Fruit fly (Drosophila melanogaster) whole organism, pupa: ENCODE results near the gene caz.
A peak's percentile ranks its signal among the peaks of the same experiment; 100 is the strongest.

ENCODE experiments used
- CG10348 ChIP-seq: fragments of 200-800 bp; sonication (Bioruptor generic); IDR thresholded peaks from 2 replicates; pipeline ENCODE4 v1.3.6; 2022; ENCODE audit warnings: missing biosample characterization, missing genetic modification characterization
- CG12605 ChIP-seq: fragments of 200-800 bp; sonication (Bioruptor generic); IDR thresholded peaks from 2 replicates; pipeline ENCODE4 v1.3.6; 2022; ENCODE audit warnings: missing biosample characterization, missing genetic modification characterization
- CG13204 ChIP-seq: fragments of 200-800 bp; sonication (Bioruptor generic); optimal IDR thresholded peaks from 2 replicates; lab custom pipeline; 2018; ENCODE audit warnings: missing biosample characterization, mild to moderate bottlenecking, missing genetic modification characterization, moderate library complexity
- CG14655 ChIP-seq: fragments of 200-800 bp; sonication (Bioruptor generic); optimal IDR thresholded peaks from 3 replicates; lab custom pipeline; 2017; ENCODE audit warnings: mild to moderate bottlenecking, missing biosample characterization, missing genetic modification reagents, missing genetic modification characterization
- CG15710 ChIP-seq: fragments of 200-800 bp; sonication (Bioruptor generic); optimal IDR thresholded peaks from 2 replicates; lab custom pipeline; 2018; ENCODE audit warnings: missing biosample characterization, mild to moderate bottlenecking, missing genetic modification characterization, moderate library complexity
- CG17806 ChIP-seq: fragments of 200-800 bp; sonication (Bioruptor generic); optimal IDR thresholded peaks from 2 replicates; lab custom pipeline; 2018; ENCODE audit warnings: missing biosample characterization, mild to moderate bottlenecking, missing genetic modification characterization, moderate library complexity
- CG32121 ChIP-seq: fragments of 200-800 bp; sonication (Bioruptor generic); IDR thresholded peaks from 2 replicates; pipeline ENCODE4 v1.3.6; 2022; ENCODE audit warnings: missing biosample characterization, missing genetic modification characterization
- CG34367 ChIP-seq: fragments of 200-800 bp; sonication (Bioruptor generic); optimal IDR thresholded peaks from 2 replicates; lab custom pipeline; 2018; ENCODE audit warnings: missing biosample characterization, mild to moderate bottlenecking, missing genetic modification characterization
- CG4496 ChIP-seq: fragments of 200-800 bp; sonication (Bioruptor generic); IDR thresholded peaks from 3 replicates; pipeline ENCODE4 v1.3.6; 2022; ENCODE audit warnings: missing biosample characterization, missing genetic modification characterization
- CG8159 ChIP-seq: fragments of 200-800 bp; sonication (Bioruptor generic); optimal IDR thresholded peaks from 3 replicates; lab custom pipeline; 2018; ENCODE audit warnings: missing biosample characterization, mild to moderate bottlenecking, missing genetic modification characterization, moderate library complexity
- CG8301 ChIP-seq: fragments of 200-800 bp; sonication (Bioruptor generic); optimal IDR thresholded peaks from 2 replicates; lab custom pipeline; 2018; ENCODE audit warnings: missing biosample characterization, mild to moderate bottlenecking, missing genetic modification characterization
- CG9948 ChIP-seq: fragments of 200-800 bp; sonication (Bioruptor generic); optimal IDR thresholded peaks from 2 replicates; lab custom pipeline; 2018; ENCODE audit warnings: missing biosample characterization, mild to moderate bottlenecking, missing genetic modification characterization, moderate library complexity
- D1 ChIP-seq: fragments of 200-800 bp; sonication (Bioruptor generic); optimal IDR thresholded peaks from 2 replicates; lab custom pipeline; 2018; ENCODE audit warnings: missing biosample characterization, mild to moderate bottlenecking, missing genetic modification characterization, moderate library complexity
- EcR ChIP-seq: fragments of 200-800 bp; sonication (Bioruptor generic); optimal IDR thresholded peaks from 3 replicates; lab custom pipeline; 2019; ENCODE audit warnings: missing biosample characterization, missing genetic modification characterization, mild to moderate bottlenecking, moderate library complexity, missing genetic modification reagents
- Ets98B ChIP-seq: fragments of 200-800 bp; sonication (Bioruptor generic); IDR thresholded peaks from 2 replicates; pipeline ENCODE4 v1.3.6; 2022; ENCODE audit warnings: missing biosample characterization, missing genetic modification characterization
- Pif1A ChIP-seq: fragments of 200-800 bp; sonication (Bioruptor generic); optimal IDR thresholded peaks from 3 replicates; lab custom pipeline; 2016; ENCODE audit warnings: missing biosample characterization, missing genetic modification characterization
- Pif1B ChIP-seq: fragments of 200-800 bp; sonication (Bioruptor generic); optimal IDR thresholded peaks from 3 replicates; lab custom pipeline; 2016; ENCODE audit warnings: missing biosample characterization, missing genetic modification characterization
- Snoo ChIP-seq: fragments of 200-800 bp; sonication (Bioruptor generic); optimal IDR thresholded peaks from 3 replicates; lab custom pipeline; 2017; ENCODE audit warnings: missing biosample characterization, mild to moderate bottlenecking, missing genetic modification characterization, inconsistent platforms
- fd96Ca ChIP-seq: fragments of 200-800 bp; sonication (Bioruptor generic); IDR thresholded peaks from 3 replicates; pipeline ENCODE4 v1.3.6; 2022; ENCODE audit warnings: missing biosample characterization, missing genetic modification characterization
- gl ChIP-seq: fragments of 200-800 bp; sonication (Bioruptor generic); optimal IDR thresholded peaks from 2 replicates; lab custom pipeline; 2018; ENCODE audit warnings: missing biosample characterization, mild to moderate bottlenecking, missing genetic modification characterization
- rn ChIP-seq: fragments of 200-800 bp; sonication (Bioruptor generic); IDR thresholded peaks from 2 replicates; pipeline ENCODE4 v1.3.6; 2022; ENCODE audit warnings: missing biosample characterization, missing genetic modification characterization

Gene caz

DNA sequence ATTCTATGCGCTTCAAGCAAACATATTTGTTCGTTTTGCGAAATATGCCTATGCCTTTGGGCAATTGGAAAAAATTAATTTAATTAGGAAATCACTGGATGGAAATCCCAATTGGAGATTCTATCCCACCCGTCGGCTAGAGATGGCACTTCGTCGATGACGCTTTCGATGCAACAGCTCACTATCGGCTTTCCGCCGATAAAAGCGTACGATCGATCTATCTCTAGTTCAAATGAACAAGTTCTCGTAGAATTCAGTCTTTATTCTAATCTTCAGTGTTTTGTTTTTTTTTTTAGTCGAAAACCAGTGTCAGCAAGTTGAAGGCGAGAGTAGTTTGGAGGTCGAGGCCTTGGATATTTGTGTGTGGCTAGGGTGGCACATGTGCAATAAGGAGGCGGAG is 34.5 kb downstream of the caz start, which contains the start of the genes CG9917 and CG32579:
Gene CG9917, minus strand, starts transcription at position 169 of the 400 bp plus-strand sequence.
Gene CG32579, plus strand, starts transcription at position 224 of the 400 bp plus-strand sequence.
- no peak for TF ChIP-seq EcR (GFP tag; lab: Kevin White, UChicago)
- no peak for TF ChIP-seq CG32121 (GFP tag; lab: Robert Waterston, UW)
- TF ChIP-seq CG14655 (GFP tag; lab: Kevin White, UChicago), result no peak
- no peak for TF ChIP-seq CG10348 (GFP tag; lab: Robert Waterston, UW)
- TF ChIP-seq Snoo, result no peak
- TF ChIP-seq Pif1B, result no peak
- no peak for TF ChIP-seq Ets98B (GFP tag; lab: Robert Waterston, UW)
- TF ChIP-seq Pif1A (GFP tag; lab: Kevin White, UChicago), result no peak
- no peak for TF ChIP-seq CG8301
- TF ChIP-seq fd96Ca (GFP tag; lab: Robert Waterston, UW), result no peak
- TF ChIP-seq CG15710, result no peak
- no peak for TF ChIP-seq CG12605 (GFP tag; lab: Robert Waterston, UW)
- no peak for TF ChIP-seq CG17806 (tag; lab: Kevin White, UChicago)
- no peak for TF ChIP-seq D1 (tag; lab: Kevin White, UChicago)
- TF ChIP-seq CG4496 (GFP tag; lab: Robert Waterston, UW), result no peak
- TF ChIP-seq CG9948 (tag; lab: Kevin White, UChicago), result no peak
- no peak for TF ChIP-seq rn (GFP tag; lab: Robert Waterston, UW)
- TF ChIP-seq CG13204 (GFP tag; lab: Kevin White, UChicago), result no peak

DNA sequence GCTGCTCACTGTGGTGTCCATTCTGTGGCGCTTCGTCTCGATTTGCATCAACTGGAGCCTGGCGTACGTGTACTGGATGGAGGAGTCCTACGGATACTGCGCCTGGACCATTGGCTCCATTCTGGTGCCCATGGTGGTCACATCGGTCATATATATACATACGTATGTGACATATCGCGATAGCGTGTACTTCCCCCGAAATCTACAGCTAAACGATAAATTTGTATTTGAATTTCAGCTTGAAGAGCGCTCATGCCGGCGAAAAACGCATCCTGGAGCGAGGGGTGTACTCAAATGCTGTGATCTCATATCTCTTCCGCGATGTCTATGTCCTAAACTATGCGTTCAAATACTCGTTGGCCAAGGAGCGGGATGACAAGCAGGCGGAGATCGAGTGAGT is 34.9 kb downstream of the caz start:
- no peak for TF ChIP-seq fd96Ca (GFP tag; lab: Robert Waterston, UW)
- TF ChIP-seq CG4496 (GFP tag; lab: Robert Waterston, UW), result no peak
- TF ChIP-seq CG8301, result no peak
- TF ChIP-seq Ets98B (GFP tag; lab: Robert Waterston, UW), result no peak
- TF ChIP-seq gl (tag; lab: Kevin White, UChicago), result no peak
- no peak for TF ChIP-seq CG8159 (tag; lab: Kevin White, UChicago)

DNA sequence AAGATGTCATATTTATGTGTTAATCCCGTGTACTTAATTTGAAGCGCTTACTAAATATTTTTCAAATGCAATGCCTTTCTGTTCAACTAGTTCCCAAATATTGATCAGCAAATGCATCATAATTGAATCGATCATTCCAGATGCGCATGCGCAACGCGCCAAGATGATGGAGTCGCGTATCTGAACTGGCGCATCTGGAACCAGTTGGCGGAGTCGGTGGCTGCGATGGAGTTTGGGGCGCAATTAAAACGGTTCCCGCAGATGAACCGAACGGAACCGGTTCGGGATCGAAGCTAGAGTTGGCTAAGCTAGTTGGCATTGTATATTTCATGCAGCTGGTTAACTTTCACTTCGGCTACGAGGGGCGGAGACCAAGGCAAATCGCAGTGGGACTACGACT is 36.9 kb downstream of the caz start, which contains the start of gene CalpC:
Gene CalpC, plus strand, starts transcription at position 292 of the 400 bp plus-strand sequence.
- TF ChIP-seq Pif1B (no peak), CG15710 (no peak), CG32121 (GFP tag; lab: Robert Waterston, UW) (no peak), rn (GFP tag; lab: Robert Waterston, UW) (no peak), Ets98B (GFP tag; lab: Robert Waterston, UW) (no peak), CG12605 (GFP tag; lab: Robert Waterston, UW) (no peak), CG4496 (GFP tag; lab: Robert Waterston, UW) (no peak), Snoo (no peak), CG17806 (tag; lab: Kevin White, UChicago) (no peak), CG14655 (GFP tag; lab: Kevin White, UChicago) (no peak), CG10348 (GFP tag; lab: Robert Waterston, UW) (no peak)

DNA sequence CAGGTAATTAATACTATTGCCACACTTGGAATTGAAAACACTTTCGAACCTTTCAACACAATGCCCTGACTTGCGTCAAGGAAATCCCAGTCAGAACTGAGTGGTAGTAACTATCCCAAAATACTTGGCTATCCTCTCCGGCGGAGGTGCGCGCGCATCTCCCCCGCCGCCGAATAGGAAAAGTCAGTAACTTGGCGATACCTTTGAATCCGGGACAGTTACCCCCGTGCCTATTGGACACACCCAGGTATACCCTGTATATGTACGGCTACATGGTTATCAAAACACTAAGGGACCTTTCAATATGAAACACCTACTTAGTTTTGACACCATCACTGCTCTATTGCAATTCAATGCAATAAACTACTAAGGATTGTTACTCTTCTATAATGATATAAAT is 42.0 kb downstream of the caz start, which contains the start of gene CG9919:
Gene CG9919, minus strand, starts transcription at position 101 of the 400 bp plus-strand sequence.
- TF ChIP-seq CG15710, result no peak
- no peak for TF ChIP-seq CG12605 (GFP tag; lab: Robert Waterston, UW)
- TF ChIP-seq CG8301, result no peak
- TF ChIP-seq CG9948 (tag; lab: Kevin White, UChicago), result no peak
- TF ChIP-seq CG14655 (GFP tag; lab: Kevin White, UChicago), result no peak
- no peak for TF ChIP-seq CG34367 (tag; lab: Kevin White, UChicago)
- no peak for TF ChIP-seq fd96Ca (GFP tag; lab: Robert Waterston, UW)
- no peak for TF ChIP-seq Snoo
- no peak for TF ChIP-seq rn (GFP tag; lab: Robert Waterston, UW)
- no peak for TF ChIP-seq CG4496 (GFP tag; lab: Robert Waterston, UW)
- no peak for TF ChIP-seq Pif1B
- TF ChIP-seq gl (tag; lab: Kevin White, UChicago), result no peak

DNA sequence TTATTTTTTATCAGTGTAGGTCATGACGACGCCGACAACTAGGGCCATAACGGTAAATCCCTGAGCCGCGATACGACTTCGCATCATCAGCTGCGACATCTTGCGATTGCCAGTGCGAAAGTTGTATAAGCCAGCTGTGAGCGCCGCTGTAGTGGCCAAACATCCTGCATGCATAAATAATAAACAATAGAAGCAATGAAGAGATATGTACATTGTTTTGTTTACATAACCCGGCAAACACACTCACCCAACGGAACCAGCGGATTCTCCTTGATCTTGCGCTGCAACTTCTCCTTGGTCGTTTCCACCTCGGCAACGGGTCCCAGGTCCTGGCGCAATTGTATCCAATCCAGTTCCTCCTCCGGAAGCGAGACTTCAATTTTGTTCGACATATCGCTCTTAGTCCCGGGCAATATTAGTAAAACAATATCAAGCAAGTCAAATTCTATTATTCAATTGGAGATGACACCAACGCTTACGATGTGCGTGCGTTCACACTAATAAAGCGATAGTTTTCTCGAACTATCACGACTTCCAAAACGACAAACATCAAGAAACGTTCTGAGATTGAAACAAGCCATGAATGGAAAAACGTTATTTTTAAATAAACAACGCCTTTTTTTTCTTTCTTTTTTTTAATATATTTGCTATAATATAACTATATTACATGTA is 43.1 kb downstream of the caz start:
- no peak for TF ChIP-seq CG15710
- no peak for TF ChIP-seq Snoo
- TF ChIP-seq rn (GFP tag; lab: Robert Waterston, UW), result no peak

DNA sequence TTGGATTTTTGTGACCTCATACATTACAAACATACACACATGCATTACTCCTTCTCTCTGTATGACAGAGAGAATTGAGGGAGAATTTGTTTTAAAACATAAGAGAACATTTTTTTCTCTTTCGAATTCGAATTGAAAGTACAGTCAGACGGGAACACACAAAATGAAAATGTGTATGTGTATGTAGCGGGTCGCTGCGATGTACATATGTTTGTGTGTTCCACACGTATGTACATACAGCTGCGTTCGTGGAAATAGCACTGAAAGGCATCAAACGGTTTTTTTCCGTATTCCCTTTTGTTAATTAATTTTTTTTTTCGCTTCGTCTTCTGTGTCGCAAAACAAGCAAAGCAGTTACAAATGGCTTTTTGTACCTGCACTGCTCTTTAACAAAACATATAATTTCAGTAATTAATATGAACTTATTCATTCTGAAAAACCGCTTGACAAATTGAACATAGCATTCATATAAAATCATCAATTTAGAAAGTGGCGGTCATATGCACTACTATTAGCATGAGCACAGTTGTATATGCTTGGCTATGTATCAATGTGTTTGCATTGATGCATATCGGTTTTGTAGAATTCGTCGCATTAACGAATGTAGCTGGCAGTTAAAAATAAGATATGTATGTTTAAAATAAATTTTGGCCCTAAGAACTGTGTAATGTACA is 44.1 kb downstream of the caz start:
- TF ChIP-seq CG4496 (GFP tag; lab: Robert Waterston, UW) (peak; percentile 94), CG17806 (tag; lab: Kevin White, UChicago) (peak; percentile 95), Snoo (peak; percentile 96), rn (GFP tag; lab: Robert Waterston, UW) (peak; percentile 86), CG12605 (GFP tag; lab: Robert Waterston, UW) (peak; percentile 90), CG10348 (GFP tag; lab: Robert Waterston, UW) (peak; percentile 79), CG9948 (tag; lab: Kevin White, UChicago) (peak; percentile 97), Pif1A (GFP tag; lab: Kevin White, UChicago) (peak; percentile 97), CG8159 (tag; lab: Kevin White, UChicago) (peak; percentile 98), CG15710 (peak; percentile 97), CG13204 (GFP tag; lab: Kevin White, UChicago) (peak; percentile 93), EcR (GFP tag; lab: Kevin White, UChicago) (peak; percentile 6), gl (tag; lab: Kevin White, UChicago) (peak; percentile 94), CG34367 (tag; lab: Kevin White, UChicago) (peak; percentile 97), D1 (tag; lab: Kevin White, UChicago) (peak; percentile 95), CG14655 (GFP tag; lab: Kevin White, UChicago) (peak; percentile 99), fd96Ca (GFP tag; lab: Robert Waterston, UW) (peak; percentile 96), Ets98B (GFP tag; lab: Robert Waterston, UW) (peak; percentile 89), CG8301 (peak; percentile 98), CG32121 (GFP tag; lab: Robert Waterston, UW) (peak; percentile 96), Pif1B (peak; percentile 95)
- TF ChIP-seq, all 21 proteins: peak for 21
